Worm (Caenorhabditis elegans) whole organism, late embryonic: ENCODE data around the gene lelo-2.

Experiments
- che-1 ChIP-seq: sonication (generic microtip); optimal IDR thresholded peaks from 2 replicates; lab custom pipeline; 2016; ENCODE audit warnings: mild to moderate bottlenecking, missing genetic modification characterization, missing compliant biosample characterization
- elt-2 ChIP-seq: sonication (generic microtip); optimal IDR thresholded peaks from 2 replicates; lab custom pipeline; 2016; ENCODE audit warnings: missing genetic modification reagents, missing genetic modification characterization, missing compliant biosample characterization
- pat-9 ChIP-seq: fragments of 200-800 bp; sonication (Bioruptor generic); optimal IDR thresholded peaks from 2 replicates; lab custom pipeline; 2018; ENCODE audit warnings: mild to moderate bottlenecking, missing genetic modification characterization, moderate library complexity, missing compliant biosample characterization

DNA sequence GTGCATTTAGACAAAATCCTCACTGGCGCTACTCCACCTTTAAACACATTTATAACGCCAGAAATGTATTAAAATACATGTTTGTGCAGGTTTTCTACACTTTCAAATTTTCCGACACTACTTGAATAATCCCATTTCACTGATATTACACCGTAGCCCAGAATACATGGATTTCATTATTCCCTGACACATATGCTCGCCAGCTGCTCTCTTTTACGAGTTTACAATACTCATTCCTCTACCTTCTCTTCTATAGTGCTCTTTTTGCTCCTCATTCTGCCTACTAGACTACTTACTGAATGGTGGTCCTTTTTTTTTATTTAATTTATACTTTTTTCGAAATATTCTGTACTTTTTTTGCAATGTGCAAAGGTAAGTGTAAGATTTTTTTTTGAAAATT lies 54.5 kb downstream of the lelo-2 start:
- TF ChIP-seq elt-2 (no peak), che-1 (no peak), pat-9 (tag; lab: Kevin White, UChicago) (no peak)
